Fruit fly (Drosophila melanogaster): ENCODE measurements around the gene Atg3.
A peak's percentile ranks its signal among the peaks of the same experiment; 100 is the strongest.

The Atg3 gene

dm6 chr3L:18760421-18761045 lies 12.0 kb downstream of the Atg3 start (continued):
- no peak for TF ChIP-seq CG18764 (GFP tag; optimal IDR thresholded peaks at IDR 0.05)
- no peak for TF ChIP-seq CG15696 (tag; optimal IDR thresholded peaks at IDR 0.05)
- TF ChIP-seq Nf-YC (tag; optimal IDR thresholded peaks at IDR 0.05): no peak
- TF ChIP-seq crp (GFP tag; optimal IDR thresholded peaks at IDR 0.05): no peak
- TF ChIP-seq CG6765 (GFP tag; optimal IDR thresholded peaks at IDR 0.05): no peak
- no peak for TF ChIP-seq en (GFP tag; optimal IDR thresholded peaks at IDR 0.05)
- peak; percentile 44 for TF ChIP-seq nom (GFP tag; optimal IDR thresholded peaks at IDR 0.05)
- TF ChIP-seq Tbp (GFP tag; optimal IDR thresholded peaks at IDR 0.05): no peak
- no peak for TF ChIP-seq wdn (GFP tag; IDR thresholded peaks at IDR 0.05)
- TF ChIP-seq CG3995 (GFP tag; optimal IDR thresholded peaks at IDR 0.05): no peak
- TF ChIP-seq PHDP (tag; optimal IDR thresholded peaks at IDR 0.05): no peak
- TF ChIP-seq CG15269 (tag; optimal IDR thresholded peaks at IDR 0.05): no peak
- TF ChIP-seq Eip74EF (GFP tag; optimal IDR thresholded peaks at IDR 0.05): no peak
- TF ChIP-seq Dbx (GFP tag; IDR thresholded peaks at IDR 0.05): no peak
- TF ChIP-seq NK7.1 (GFP tag; optimal IDR thresholded peaks at IDR 0.05): no peak
- TF ChIP-seq CG33557 (GFP tag; optimal IDR thresholded peaks at IDR 0.05): no peak
- no peak for TF ChIP-seq CG13894 (tag; optimal IDR thresholded peaks at IDR 0.05)
- TF ChIP-seq CG4707 (GFP tag; optimal IDR thresholded peaks at IDR 0.05): no peak
- no peak for TF ChIP-seq corto (GFP tag; optimal IDR thresholded peaks at IDR 0.05)
- no peak for TF ChIP-seq CG10543 (GFP tag; optimal IDR thresholded peaks at IDR 0.05)
- TF ChIP-seq CG14667 (GFP tag; IDR thresholded peaks at IDR 0.05): no peak
- 0 out of 2 replicates have a peak, but pooled peaks have one; percentile 17 for TF ChIP-seq Rfx (GFP tag; IDR thresholded peaks at IDR 0.05)
- 0 out of 2 replicates have a peak, but pooled peaks have one; percentile 23 for TF ChIP-seq sna (GFP tag; IDR thresholded peaks at IDR 0.05; ENCODE audit: partially characterized antibody)
- no peak for TF ChIP-seq bcd (GFP tag; optimal IDR thresholded peaks at IDR 0.05)
- TF ChIP-seq B-H2 (GFP tag; optimal IDR thresholded peaks at IDR 0.05): no peak
- TF ChIP-seq zen2 (GFP tag; IDR thresholded peaks at IDR 0.05; ENCODE audit: partially characterized antibody): no peak
- TF ChIP-seq Dip3 (GFP tag; optimal IDR thresholded peaks at IDR 0.05): no peak
- no peak for TF ChIP-seq CG13775 (GFP tag; optimal IDR thresholded peaks at IDR 0.05)
- TF ChIP-seq fd3F (GFP tag; optimal IDR thresholded peaks at IDR 0.05): no peak
- peak; percentile 20 for TF ChIP-seq gem (tag; optimal IDR thresholded peaks at IDR 0.05)
- TF ChIP-seq Atf6 (GFP tag; IDR thresholded peaks at IDR 0.05): no peak
- no peak for TF ChIP-seq Oaz (GFP tag; IDR thresholded peaks at IDR 0.05)
- TF ChIP-seq CG3847 (GFP tag; IDR thresholded peaks at IDR 0.05): no peak
- no peak for TF ChIP-seq gce (GFP tag; IDR thresholded peaks at IDR 0.05)
- no peak for TF ChIP-seq CG18476 (GFP tag; optimal IDR thresholded peaks at IDR 0.05)
- no peak for TF ChIP-seq Side (GFP tag; optimal IDR thresholded peaks at IDR 0.05)
- no peak for TF ChIP-seq CG1233 (GFP tag; optimal IDR thresholded peaks at IDR 0.05)
- no peak for TF ChIP-seq Usf (GFP tag; optimal IDR thresholded peaks at IDR 0.05)
- no peak for TF ChIP-seq CG7556 (GFP tag; optimal IDR thresholded peaks at IDR 0.05)
- TF ChIP-seq Drgx (GFP tag; IDR thresholded peaks at IDR 0.05): peak; percentile 79
- no peak for TF ChIP-seq ara (GFP tag; IDR thresholded peaks at IDR 0.05)
- no peak for TF ChIP-seq CG4617 (GFP tag; optimal IDR thresholded peaks at IDR 0.05; ENCODE audit: borderline replicate concordance)
- peak; percentile 55 for TF ChIP-seq grau (tag; optimal IDR thresholded peaks at IDR 0.05)
- TF ChIP-seq H15 (GFP tag; IDR thresholded peaks at IDR 0.05): 0 out of 3 replicates have a peak, but pooled peaks have one; percentile 14
- TF ChIP-seq CG17912 (GFP tag; optimal IDR thresholded peaks at IDR 0.05): no peak
- TF ChIP-seq vnd (GFP tag; IDR thresholded peaks at IDR 0.05; ENCODE audit: partially characterized antibody): no peak
- no peak for TF ChIP-seq Optix (GFP tag; IDR thresholded peaks at IDR 0.05)
- no peak for TF ChIP-seq CG10462 (GFP tag; optimal IDR thresholded peaks at IDR 0.05)
- TF ChIP-seq CG4730 (GFP tag; IDR thresholded peaks at IDR 0.05): no peak
- no peak for TF ChIP-seq Dp (GFP tag; optimal IDR thresholded peaks at IDR 0.05)

Measured in whole organism, embryonic.